Worm (Caenorhabditis elegans) whole organism, L4 larva: ENCODE data around the gene F13E9.11.

Experiments
- D1046.2 ChIP-seq: fragments of 200-800 bp; sonication (Bioruptor generic); IDR thresholded peaks from 2 replicates; pipeline ENCODE4 v1.3.6; 2022; ENCODE audit warnings: missing genetic modification characterization, missing compliant biosample characterization
- R02D3.7 ChIP-seq: fragments of 150-350 bp; sonication (generic microtip); optimal IDR thresholded peaks from 3 replicates; lab custom pipeline; 2014; ENCODE audit warnings: missing biosample characterization, missing genetic modification characterization
- Y105C5A.15 ChIP-seq: fragments of 200-800 bp; sonication (Bioruptor generic); IDR thresholded peaks from 2 replicates; pipeline ENCODE4 v1.3.6; 2022; ENCODE audit warnings: missing genetic modification characterization, missing compliant biosample characterization
- ceh-82 ChIP-seq: sonication (generic microtip); optimal IDR thresholded peaks from 2 replicates; lab custom pipeline; 2017; ENCODE audit warnings: missing biosample characterization, missing genetic modification characterization
- egl-43 ChIP-seq: fragments of 200-800 bp; sonication (Bioruptor generic); IDR thresholded peaks from 2 replicates; pipeline ENCODE4 v1.3.6; 2022; ENCODE audit warnings: missing genetic modification reagents, missing genetic modification characterization, missing compliant biosample characterization
- hif-1 ChIP-seq, 2 experiments: sonication (generic microtip); optimal IDR thresholded peaks; 2 replicates each; lab custom pipeline; 2016 to 2017; ENCODE audit warnings: missing compliant biosample characterization in 2 of 2, missing genetic modification characterization in 2 of 2, missing genetic modification reagents in 2 of 2, missing genotype in 2 of 2, mild to moderate bottlenecking in 1 of 2
- pha-4 ChIP-seq, 2 experiments: fragments of 150-350 bp in 1 of 2; fragments of 200-800 bp in 1 of 2; sonication (Bioruptor generic) in 1 of 2; IDR thresholded peaks in 1 of 2; optimal IDR thresholded peaks in 1 of 2; 2 replicates each; pipeline versions ENCODE4 v1.3.6 to Lab custom; 2014 to 2022; ENCODE audit warnings: missing genetic modification characterization in 2 of 2, missing genetic modification reagents in 2 of 2, missing biosample characterization in 1 of 2, missing compliant biosample characterization in 1 of 2

- TF ChIP-seq hif-1 (tag; optimal IDR thresholded peaks at IDR 0.05; lab: Kevin White, UChicago) (no peak), D1046.2 (no peak), ceh-82 (tag; lab: Kevin White, UChicago) (no peak), R02D3.7 (tag; lab: Kevin White, UChicago) (no peak), Y105C5A.15 (GFP tag; lab: Robert Waterston, UW) (no peak), egl-43 (no peak), pha-4 (GFP tag; IDR thresholded peaks at IDR 0.05; lab: Robert Waterston, UW) (no peak), pha-4 (tag; optimal IDR thresholded peaks at IDR 0.05; lab: Kevin White, UChicago) (no peak)
Measured at ce11 chrIV:10854042-10854441, 14.9 kb downstream of the F13E9.11 start.
